Worm (Caenorhabditis elegans) whole organism, L1 larva: ENCODE measurements around the gene C25E10.10.

Source experiments
- aly-2 ChIP-seq: fragments of 150-350 bp; optimal IDR thresholded peaks from 2 replicates; lab custom pipeline; 2014; ENCODE audit warnings: missing biosample characterization, missing genetic modification characterization
- ama-1 ChIP-seq: fragments of 150-350 bp; optimal IDR thresholded peaks from 2 replicates; lab custom pipeline; 2014
- efl-1 ChIP-seq, 4 experiments: fragments of 150-350 bp; optimal IDR thresholded peaks in 3 of 4; peaks in 1 of 4; 1 replicate in 1 of 4; 2 replicates in 3 of 4; lab custom pipeline; 2014; ENCODE audit warnings: missing biosample characterization in 2 of 4, missing genetic modification characterization in 2 of 4, missing genetic modification reagents in 2 of 4
- elt-2 ChIP-seq: sonication (generic microtip); optimal IDR thresholded peaks from 2 replicates; lab custom pipeline; 2016; ENCODE audit warnings: missing genetic modification characterization, mild to moderate bottlenecking, inconsistent platforms, missing compliant biosample characterization, missing genetic modification reagents
- irx-1 ChIP-seq: sonication (generic microtip); optimal IDR thresholded peaks from 2 replicates; lab custom pipeline; 2016; ENCODE audit warnings: missing genetic modification characterization, missing compliant biosample characterization
- nhr-11 ChIP-seq: fragments of 150-350 bp; optimal IDR thresholded peaks from 2 replicates; lab custom pipeline; 2014; ENCODE audit warnings: missing biosample characterization, missing genetic modification characterization
- nhr-77 ChIP-seq: fragments of 150-350 bp; optimal IDR thresholded peaks from 2 replicates; lab custom pipeline; 2014; ENCODE audit warnings: missing biosample characterization, missing genetic modification characterization
- sptf-1 ChIP-seq: fragments of 150-350 bp; optimal IDR thresholded peaks from 2 replicates; lab custom pipeline; 2014; ENCODE audit warnings: missing biosample characterization, missing genetic modification characterization
- unc-30 ChIP-seq: sonication (generic microtip); optimal IDR thresholded peaks from 2 replicates; lab custom pipeline; 2017; ENCODE audit warnings: missing biosample characterization, missing genetic modification characterization
- unc-86 ChIP-seq: sonication (generic microtip); optimal IDR thresholded peaks from 2 replicates; lab custom pipeline; 2016; ENCODE audit warnings: missing genetic modification characterization, missing compliant biosample characterization
- zag-1 ChIP-seq: fragments of 150-350 bp; optimal IDR thresholded peaks from 2 replicates; lab custom pipeline; 2014; ENCODE audit warnings: missing biosample characterization, missing genetic modification characterization

- no peak for TF ChIP-seq unc-30 (tag; lab: Kevin White, UChicago)
- no peak for TF ChIP-seq elt-2 (tag; lab: Kevin White, UChicago)
- TF ChIP-seq sptf-1 (tag; lab: Kevin White, UChicago): no peak
- no peak for TF ChIP-seq efl-1 (optimal IDR thresholded peaks at IDR 0.05; lab: Kevin White, UChicago)
- TF ChIP-seq efl-1 (GFP tag; optimal IDR thresholded peaks at IDR 0.05 in 1 of 2; lab: Kevin White, UChicago): no peak
- no peak for TF ChIP-seq unc-86 (tag; lab: Kevin White, UChicago)
- no peak for TF ChIP-seq zag-1
- no peak for TF ChIP-seq irx-1
- TF ChIP-seq ama-1: no peak
- TF ChIP-seq aly-2 (tag; lab: Kevin White, UChicago): no peak
- no peak for TF ChIP-seq nhr-77 (tag; lab: Kevin White, UChicago)
- no peak for TF ChIP-seq nhr-11 (tag; lab: Kevin White, UChicago)
Observed at ce11 chrV:9013765-9014164, 42.4 kb downstream of the C25E10.10 start, which contains the start of gene srh-201.
